Worm (Caenorhabditis elegans) whole organism, young adult: ENCODE measurements around the gene F20D6.5.

ENCODE experiments used
- F33H1.4 ChIP-seq: fragments of 200-800 bp; sonication (Bioruptor generic); IDR thresholded peaks from 2 replicates; pipeline ENCODE4 v1.3.6; 2022; ENCODE audit warnings: missing genetic modification reagents, missing genetic modification characterization, missing compliant biosample characterization
- F57C9.4 ChIP-seq: sonication (generic microtip); optimal IDR thresholded peaks from 2 replicates; lab custom pipeline; 2017; ENCODE audit warnings: mild to moderate bottlenecking, missing genetic modification characterization, missing compliant biosample characterization
- T26A5.8 ChIP-seq: sonication (generic microtip); optimal IDR thresholded peaks from 2 replicates; lab custom pipeline; 2016; ENCODE audit warnings: missing genetic modification characterization, missing compliant biosample characterization
- ama-1 ChIP-seq, 3 experiments: fragments of 150-350 bp in 1 of 3; sonication (generic microtip) in 2 of 3; optimal IDR thresholded peaks; 2 replicates each; lab custom pipeline; 2014 to 2018; ENCODE audit warnings: missing biosample characterization in 2 of 3, missing genetic modification characterization in 2 of 3, missing genetic modification reagents in 2 of 3
- die-1 ChIP-seq: sonication (generic microtip); optimal IDR thresholded peaks from 2 replicates; lab custom pipeline; 2016; ENCODE audit warnings: missing genotype, mild to moderate bottlenecking, missing genetic modification characterization, missing compliant biosample characterization
- dox-1 ChIP-seq: fragments of 200-800 bp; sonication (Bioruptor generic); IDR thresholded peaks from 2 replicates; pipeline ENCODE4 v1.3.6; 2022; ENCODE audit warnings: missing genetic modification reagents, missing genetic modification characterization, missing compliant biosample characterization
- hmg-20 ChIP-seq: fragments of 200-800 bp; sonication (Bioruptor generic); IDR thresholded peaks from 2 replicates; pipeline ENCODE4 v1.3.6; 2022; ENCODE audit warnings: missing genetic modification reagents, missing genetic modification characterization, missing compliant biosample characterization
- lin-35 ChIP-seq, 3 experiments: fragments of 150-350 bp in 2 of 3; sonication (generic microtip) in 1 of 3; optimal IDR thresholded peaks; 2 replicates each; lab custom pipeline; 2014 to 2018; ENCODE audit warnings: missing biosample characterization in 3 of 3, missing genetic modification characterization in 3 of 3, missing genetic modification reagents in 3 of 3
- mxl-1 ChIP-seq: sonication (generic microtip); optimal IDR thresholded peaks from 2 replicates; lab custom pipeline; 2016; ENCODE audit warnings: missing genetic modification characterization, missing compliant biosample characterization
- nfya-1 ChIP-seq: sonication (generic microtip); optimal IDR thresholded peaks from 2 replicates; lab custom pipeline; 2017; ENCODE audit warnings: antibody characterized with exemption, missing compliant biosample characterization, missing genetic modification characterization, borderline replicate concordance; ENCODE audit not compliant: insufficient read depth
- nhr-80 ChIP-seq: sonication (generic microtip); optimal IDR thresholded peaks from 2 replicates; lab custom pipeline; 2016; ENCODE audit warnings: missing genetic modification characterization, missing compliant biosample characterization
- nhr-90 ChIP-seq: sonication (generic microtip); optimal IDR thresholded peaks from 2 replicates; lab custom pipeline; 2016; ENCODE audit warnings: missing genotype, mild to moderate bottlenecking, missing genetic modification characterization, missing compliant biosample characterization
- rcor-1 ChIP-seq: fragments of 200-800 bp; sonication (Bioruptor generic); IDR thresholded peaks from 2 replicates; pipeline ENCODE4 v1.3.6; 2022; ENCODE audit warnings: missing genetic modification reagents, missing genetic modification characterization, missing compliant biosample characterization
- sea-2 ChIP-seq: fragments of 200-800 bp; sonication (Bioruptor generic); IDR thresholded peaks from 2 replicates; pipeline ENCODE4 v1.3.6; 2022; ENCODE audit warnings: missing genetic modification characterization, missing compliant biosample characterization

- TF ChIP-seq nhr-90 (tag; lab: Kevin White, UChicago) (no peak), nhr-80 (tag; lab: Kevin White, UChicago) (no peak), F57C9.4 (tag; lab: Kevin White, UChicago) (no peak), nfya-1 (tag; lab: Kevin White, UChicago) (no peak), hmg-20 (no peak), mxl-1 (tag; lab: Kevin White, UChicago) (no peak), T26A5.8 (no peak), ama-1 (optimal IDR thresholded peaks at IDR 0.05; lab: Kevin White, UChicago) (no peak), ama-1 (GFP tag; optimal IDR thresholded peaks at IDR 0.05; lab: Kevin White, UChicago) (no peak), dox-1 (GFP tag; lab: Robert Waterston, UW) (no peak), F33H1.4 (GFP tag; lab: Robert Waterston, UW) (no peak), lin-35 (GFP tag; optimal IDR thresholded peaks at IDR 0.05; lab: Kevin White, UChicago) (no peak), rcor-1 (GFP tag; lab: Robert Waterston, UW) (no peak), sea-2 (no peak), die-1 (tag; lab: Kevin White, UChicago) (no peak)
These were observed 24.0 kb downstream of the F20D6.5 start, which contains the start of gene F20D6.2 for ce11 chrV:8185737-8186136.
